Worm (Caenorhabditis elegans) whole organism, midembryonic: ENCODE measurements around the gene emb-8.

Experiments
- cog-1 ChIP-seq: sonication (generic microtip); optimal IDR thresholded peaks from 2 replicates; lab custom pipeline; 2016; ENCODE audit warnings: missing genetic modification characterization, missing compliant biosample characterization
- med-1 ChIP-seq: sonication (generic microtip); optimal IDR thresholded peaks from 2 replicates; lab custom pipeline; 2017; ENCODE audit warnings: missing genetic modification characterization, mild to moderate bottlenecking, missing compliant biosample characterization, antibody characterized with exemption, missing genetic modification reagents; ENCODE audit not compliant: insufficient read depth
- ref-1 ChIP-seq: fragments of 200-800 bp; sonication (Bioruptor generic); conservative IDR thresholded peaks from 2 replicates; pipeline ENCODE4 v1.3.6; 2022; ENCODE audit warnings: missing genetic modification reagents, missing genetic modification characterization, missing compliant biosample characterization
- ztf-29 ChIP-seq: fragments of 200-800 bp; sonication (Bioruptor generic); IDR thresholded peaks from 2 replicates; pipeline ENCODE4 v1.3.6; 2022; ENCODE audit warnings: missing genetic modification reagents, missing genetic modification characterization, missing compliant biosample characterization

ce11 chrIII:5190179-5190578 lies 9.3 kb downstream of the emb-8 start:
- TF ChIP-seq med-1 (no peak), ref-1 (GFP tag; lab: Robert Waterston, UW) (no peak), cog-1 (tag; lab: Kevin White, UChicago) (no peak), ztf-29 (GFP tag; lab: Robert Waterston, UW) (no peak)
